Worm (Caenorhabditis elegans): Measurements from ENCODE around the gene W01C8.5.

DNA sequence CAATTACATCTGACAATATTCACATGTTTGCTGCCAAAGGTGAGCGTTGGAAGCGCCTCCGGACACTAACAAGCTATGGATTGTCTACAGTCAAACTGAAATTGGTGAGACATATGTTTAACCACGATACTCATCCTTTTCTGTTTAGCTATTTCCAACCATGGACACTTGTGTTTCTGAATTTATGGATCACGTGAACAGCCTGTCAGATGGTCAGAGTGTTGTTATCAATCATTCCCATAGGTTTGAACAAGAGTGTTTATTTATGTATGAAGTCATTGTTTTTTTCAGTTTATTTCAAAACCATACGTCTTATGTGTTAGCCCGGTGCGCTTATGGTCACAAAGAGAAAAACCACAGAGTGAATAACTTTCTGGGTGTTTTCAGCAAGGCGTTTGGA, 18.3 kb upstream of the W01C8.5 start:
- TF ChIP-seq odd-2 (tag; optimal IDR thresholded peaks at IDR 0.05) (no peak), ets-4 (tag; optimal IDR thresholded peaks at IDR 0.05) (no peak), dve-1 (tag; optimal IDR thresholded peaks at IDR 0.05) (no peak), pha-4 (tag; optimal IDR thresholded peaks at IDR 0.05) (no peak)
